Worm (Caenorhabditis elegans): ENCODE measurements around the gene pir-2.
A peak's percentile ranks its signal among the peaks of the same experiment; 100 is the strongest.

pir-2 gene

DNA sequence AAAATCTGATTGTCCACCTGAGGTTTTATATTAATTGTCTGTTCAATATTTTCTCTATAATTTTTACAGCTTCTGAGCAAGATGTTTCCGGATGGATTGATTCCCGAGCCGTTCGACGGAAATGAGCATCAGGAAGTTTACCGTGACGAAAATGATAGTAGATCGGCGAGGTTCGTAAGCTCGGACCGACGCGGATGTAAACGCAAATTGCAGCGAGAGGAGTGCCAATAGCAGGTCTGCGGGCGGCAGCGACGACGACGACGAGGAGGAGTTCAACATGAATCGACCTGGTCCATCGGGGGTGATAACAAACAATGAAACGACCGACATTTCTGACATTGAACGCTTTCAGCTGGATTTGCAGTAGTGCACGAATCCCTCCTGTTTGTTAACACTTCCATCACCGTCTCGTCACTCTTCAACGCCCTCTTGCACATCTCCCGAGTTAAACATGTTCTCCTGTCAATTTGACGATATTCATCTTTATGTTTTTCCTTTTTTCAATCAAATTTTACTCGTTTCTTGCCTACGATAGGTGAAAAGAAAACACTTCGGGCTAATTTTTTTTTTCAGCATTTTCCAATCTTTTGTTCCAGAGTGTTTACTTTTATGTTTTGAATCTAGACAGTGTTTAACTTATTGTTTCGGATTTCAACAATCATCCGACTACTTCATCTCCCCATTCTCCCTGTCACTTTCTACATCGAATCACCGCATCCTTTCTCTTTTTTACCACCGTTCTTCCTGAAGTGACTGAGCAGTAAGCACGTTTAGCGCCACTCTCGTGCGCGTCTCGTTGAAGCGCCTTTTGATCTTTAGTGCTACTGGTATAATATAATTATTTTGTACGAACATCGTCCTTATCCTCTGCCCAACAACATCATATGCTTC, 18.7 kb upstream of the pir-2 start:
- peak; percentile 12 for TF ChIP-seq blmp-1 (tag; optimal IDR thresholded peaks at IDR 0.05)
- no peak for TF ChIP-seq tbx-2 (tag; optimal IDR thresholded peaks at IDR 0.05)

ce11 chrIII:9457192-9458103, 14.0 kb upstream of the pir-2 start:
- no peak for TF ChIP-seq Y116A8C.19 (tag; optimal IDR thresholded peaks at IDR 0.05; ENCODE audit: borderline replicate concordance)
- no peak for TF ChIP-seq F16B12.6 (tag; optimal IDR thresholded peaks at IDR 0.05)
- TF ChIP-seq nhr-90 (tag; optimal IDR thresholded peaks at IDR 0.05; ENCODE audit: poor library complexity): no peak
- TF ChIP-seq nhr-28 (tag; optimal IDR thresholded peaks at IDR 0.05): no peak
- TF ChIP-seq aly-2 (tag; optimal IDR thresholded peaks at IDR 0.05): no peak
- no peak for TF ChIP-seq lin-15B (tag; optimal IDR thresholded peaks at IDR 0.05)
- TF ChIP-seq alr-1 (tag; optimal IDR thresholded peaks at IDR 0.05; ENCODE audit: borderline replicate concordance): no peak
- TF ChIP-seq unc-98 (GFP tag; IDR thresholded peaks at IDR 0.05): 0 out of 2 replicates have a peak, but pooled peaks have one; percentile 35
- TF ChIP-seq nhr-12 (tag; optimal IDR thresholded peaks at IDR 0.05): no peak
- peak; percentile 80 for TF ChIP-seq unc-130 (tag; optimal IDR thresholded peaks at IDR 0.05)
- TF ChIP-seq ceh-88 (GFP tag; IDR thresholded peaks at IDR 0.05): no peak
- no peak for TF ChIP-seq jun-1 (tag; optimal IDR thresholded peaks at IDR 0.05)
- TF ChIP-seq elt-2 (tag; optimal IDR thresholded peaks at IDR 0.05): no peak
- no peak for TF ChIP-seq lin-39 (tag; optimal IDR thresholded peaks at IDR 0.05)
- no peak for TF ChIP-seq pqm-1 (tag; optimal IDR thresholded peaks at IDR 0.05)
- no peak for TF ChIP-seq snpc-4 (tag; optimal IDR thresholded peaks at IDR 0.05)
- TF ChIP-seq lsy-2 (tag; optimal IDR thresholded peaks at IDR 0.05): peak; percentile 69 to 86
- TF ChIP-seq lin-35 (GFP tag; optimal IDR thresholded peaks at IDR 0.05): peak; percentile 3 to 21
- peak; percentile 41 for TF ChIP-seq pag-3 (tag; optimal IDR thresholded peaks at IDR 0.05; ENCODE audit: borderline replicate concordance, insufficient read depth)
- TF ChIP-seq grh-1 (GFP tag; IDR thresholded peaks at IDR 0.05): no peak
- TF ChIP-seq fkh-8 (tag; optimal IDR thresholded peaks at IDR 0.05): no peak
- TF ChIP-seq fkh-4 (tag; optimal IDR thresholded peaks at IDR 0.05; ENCODE audit: borderline replicate concordance): no peak
- TF ChIP-seq unc-30 (tag; optimal IDR thresholded peaks at IDR 0.05): no peak
- TF ChIP-seq egl-13 (tag; optimal IDR thresholded peaks at IDR 0.05): no peak
- TF ChIP-seq nhr-77 (tag; optimal IDR thresholded peaks at IDR 0.05): peak; percentile 10
- no peak for TF ChIP-seq isw-1 (GFP tag; IDR thresholded peaks at IDR 0.05)
- TF ChIP-seq hlh-4 (tag; optimal IDR thresholded peaks at IDR 0.05): no peak
- TF ChIP-seq efl-1 (optimal IDR thresholded peaks at IDR 0.05): peak in 1 of 2 experiments; percentile 23
- peak in 1 of 2 experiments; percentile 93 for TF ChIP-seq efl-1 (GFP tag; optimal IDR thresholded peaks at IDR 0.05 in 1 of 2)
- TF ChIP-seq mep-1 (tag; optimal IDR thresholded peaks at IDR 0.05): peak; percentile 37
- TF ChIP-seq hlh-17 (GFP tag; optimal IDR thresholded peaks at IDR 0.05; ENCODE audit: borderline replicate concordance): no peak
- TF ChIP-seq C34B4.2 (tag; optimal IDR thresholded peaks at IDR 0.05): no peak
- TF ChIP-seq fkh-10 (GFP tag; optimal IDR thresholded peaks at IDR 0.05): no peak
- TF ChIP-seq ces-1 (GFP tag; optimal IDR thresholded peaks at IDR 0.05): no peak
- no peak for TF ChIP-seq nhr-84 (tag; optimal IDR thresholded peaks at IDR 0.05)
- TF ChIP-seq pax-3 (tag; optimal IDR thresholded peaks at IDR 0.05): no peak
- TF ChIP-seq nhr-20 (tag; optimal IDR thresholded peaks at IDR 0.05): peak; percentile 63
- TF ChIP-seq swsn-7 (tag; optimal IDR thresholded peaks at IDR 0.05): peak; percentile 15
- no peak for TF ChIP-seq zip-4 (GFP tag; optimal IDR thresholded peaks at IDR 0.05)
- TF ChIP-seq nhr-237 (tag; optimal IDR thresholded peaks at IDR 0.05): no peak
- peak; percentile 15 for TF ChIP-seq C16A3.4 (tag; optimal IDR thresholded peaks at IDR 0.05)
- peak; percentile 15 for TF ChIP-seq nhr-47 (tag; optimal IDR thresholded peaks at IDR 0.05)
- TF ChIP-seq zag-1 (tag; optimal IDR thresholded peaks at IDR 0.05): no peak
- TF ChIP-seq aha-1 (tag; optimal IDR thresholded peaks at IDR 0.05): no peak
- peak; percentile 56 for TF ChIP-seq tbx-2 (tag; optimal IDR thresholded peaks at IDR 0.05)
- no peak for TF ChIP-seq C04F5.9 (tag; optimal IDR thresholded peaks at IDR 0.05)

Data from whole organism, L1 larva.